Worm (Caenorhabditis elegans): ENCODE results near the gene Y44A6D.1.
A peak's percentile ranks its signal among the peaks of the same experiment; 100 is the strongest.

Y44A6D.1 gene

ce11 chrV:20792371-20792890 lies 2.6 kb upstream of the Y44A6D.1 start, which contains the start of gene Y44A6D.3:
Y44A6D.3 (minus strand) TSS chrV:20792421.
- TF ChIP-seq drap-1 (GFP tag; optimal IDR thresholded peaks at IDR 0.05) (no peak), ceh-39 (tag; optimal IDR thresholded peaks at IDR 0.05) (no peak), ceh-43 (GFP tag; optimal IDR thresholded peaks at IDR 0.05) (no peak), unc-120 (tag; optimal IDR thresholded peaks at IDR 0.05; ENCODE audit: poor library complexity, severe bottlenecking) (no peak), sem-2 (GFP tag; optimal IDR thresholded peaks at IDR 0.05) (no peak), hlh-1 (tag; optimal IDR thresholded peaks at IDR 0.05) (no peak), sptf-1 (tag; optimal IDR thresholded peaks at IDR 0.05) (no peak), cnd-1 (tag; optimal IDR thresholded peaks at IDR 0.05) (no peak)

- TF ChIP-seq elt-3 (tag; optimal IDR thresholded peaks at IDR 0.05) (no peak), sem-2 (GFP tag; optimal IDR thresholded peaks at IDR 0.05) (no peak), ham-2 (GFP tag; optimal IDR thresholded peaks at IDR 0.05) (no peak), hlh-1 (tag; optimal IDR thresholded peaks at IDR 0.05) (no peak), lin-13 (tag; optimal IDR thresholded peaks at IDR 0.05) (no peak), nhr-28 (tag; optimal IDR thresholded peaks at IDR 0.05) (no peak)
These were observed 783 bp upstream of the Y44A6D.1 start for ce11 chrV:20790616-20791015.

ce11 chrV:20789105-20789504 lies 728 bp downstream of the Y44A6D.1 start, which contains the start of gene tpan-1:
tpan-1 (plus strand) TSS chrV:20789502.
- TF ChIP-seq unc-39 (tag; optimal IDR thresholded peaks at IDR 0.05) (no peak), hlh-1 (tag; optimal IDR thresholded peaks at IDR 0.05) (no peak), mep-1 (tag; optimal IDR thresholded peaks at IDR 0.05) (no peak), ceh-83 (GFP tag; optimal IDR thresholded peaks at IDR 0.05) (no peak), ces-1 (GFP tag; optimal IDR thresholded peaks at IDR 0.05) (peak; percentile 88), sem-2 (GFP tag; optimal IDR thresholded peaks at IDR 0.05) (no peak), ham-2 (GFP tag; optimal IDR thresholded peaks at IDR 0.05) (no peak), ceh-43 (GFP tag; optimal IDR thresholded peaks at IDR 0.05) (no peak), tbx-8 (GFP tag; optimal IDR thresholded peaks at IDR 0.05) (no peak), bed-3 (GFP tag; optimal IDR thresholded peaks at IDR 0.05) (no peak), drap-1 (GFP tag; optimal IDR thresholded peaks at IDR 0.05) (peak; percentile 41), blmp-1 (tag; optimal IDR thresholded peaks at IDR 0.05) (no peak), flh-1 (GFP tag; optimal IDR thresholded peaks at IDR 0.05) (no peak), nhr-76 (tag; optimal IDR thresholded peaks at IDR 0.05) (no peak), lin-13 (tag; optimal IDR thresholded peaks at IDR 0.05) (no peak), unc-120 (tag; optimal IDR thresholded peaks at IDR 0.05; ENCODE audit: poor library complexity, severe bottlenecking) (no peak), ceh-39 (tag; optimal IDR thresholded peaks at IDR 0.05) (no peak)

DNA sequence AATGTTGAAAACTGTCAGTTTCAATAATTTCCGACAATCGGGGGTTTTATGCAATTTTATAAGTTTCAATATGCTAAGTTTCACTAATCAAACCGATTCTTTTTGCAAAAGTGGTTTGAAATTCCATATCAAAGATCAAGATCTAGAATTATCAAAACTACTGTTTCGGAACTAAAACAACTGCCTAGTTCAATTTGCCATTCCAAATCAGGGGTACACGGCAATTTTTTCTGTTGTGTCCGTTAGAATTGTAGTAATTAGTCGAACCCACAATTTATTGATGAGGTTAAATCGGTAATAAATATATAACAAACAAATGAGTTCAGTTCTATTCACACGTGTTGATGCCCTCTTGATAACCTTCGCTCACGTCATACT lies 4.0 kb downstream of the Y44A6D.1 start:
- TF ChIP-seq ztf-11 (tag; optimal IDR thresholded peaks at IDR 0.05): no peak
- TF ChIP-seq nhr-12 (tag; optimal IDR thresholded peaks at IDR 0.05): no peak
- no peak for TF ChIP-seq snpc-4 (tag; optimal IDR thresholded peaks at IDR 0.05)
- no peak for TF ChIP-seq mls-2 (tag; optimal IDR thresholded peaks at IDR 0.05)

DNA sequence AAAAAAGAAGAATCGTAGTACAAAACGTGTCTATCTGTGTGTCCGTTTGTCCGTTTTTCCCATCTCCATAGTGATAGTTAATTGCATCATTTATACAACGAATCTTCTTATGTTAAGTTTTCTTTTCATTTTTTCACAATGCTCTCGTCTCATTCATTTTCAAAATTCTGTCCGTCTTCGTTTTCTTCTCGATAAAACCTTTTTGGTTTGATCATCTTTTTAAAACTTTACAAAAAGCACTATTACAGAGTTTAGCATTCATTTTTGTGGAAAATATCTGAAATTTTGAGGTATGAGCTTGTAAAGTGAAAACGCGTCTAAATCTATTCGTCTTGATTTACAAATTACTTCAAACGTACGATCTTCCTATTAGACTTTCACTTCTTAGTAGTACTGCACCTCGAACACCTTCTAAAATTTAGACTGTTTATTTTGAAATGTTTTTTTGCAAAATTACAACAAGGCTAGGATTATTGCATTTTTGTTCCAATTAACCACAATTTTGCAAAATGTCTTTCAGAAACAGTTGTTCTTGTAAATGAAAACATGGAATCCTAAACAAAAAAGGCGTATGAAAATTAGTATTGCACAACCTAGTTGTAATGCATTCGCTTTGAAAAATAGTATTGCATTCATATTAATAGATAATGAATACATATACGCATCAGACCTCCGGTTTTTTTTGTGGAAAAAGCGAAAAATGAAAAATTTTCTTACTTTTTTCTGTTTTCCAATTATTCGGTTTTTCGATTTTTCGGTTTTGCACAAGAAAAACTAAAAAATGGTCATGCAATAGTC lies 4.6 kb downstream of the Y44A6D.1 start:
- TF ChIP-seq pha-4 (tag; optimal IDR thresholded peaks at IDR 0.05) (no peak), hlh-1 (tag; optimal IDR thresholded peaks at IDR 0.05) (no peak), lin-13 (tag; optimal IDR thresholded peaks at IDR 0.05) (no peak), unc-39 (tag; optimal IDR thresholded peaks at IDR 0.05) (no peak), bed-3 (GFP tag; optimal IDR thresholded peaks at IDR 0.05) (no peak), drap-1 (GFP tag; optimal IDR thresholded peaks at IDR 0.05) (no peak), M03D4.4 (tag; optimal IDR thresholded peaks at IDR 0.05) (no peak), mab-5 (tag; optimal IDR thresholded peaks at IDR 0.05) (no peak), nhr-28 (tag; optimal IDR thresholded peaks at IDR 0.05) (no peak)

DNA sequence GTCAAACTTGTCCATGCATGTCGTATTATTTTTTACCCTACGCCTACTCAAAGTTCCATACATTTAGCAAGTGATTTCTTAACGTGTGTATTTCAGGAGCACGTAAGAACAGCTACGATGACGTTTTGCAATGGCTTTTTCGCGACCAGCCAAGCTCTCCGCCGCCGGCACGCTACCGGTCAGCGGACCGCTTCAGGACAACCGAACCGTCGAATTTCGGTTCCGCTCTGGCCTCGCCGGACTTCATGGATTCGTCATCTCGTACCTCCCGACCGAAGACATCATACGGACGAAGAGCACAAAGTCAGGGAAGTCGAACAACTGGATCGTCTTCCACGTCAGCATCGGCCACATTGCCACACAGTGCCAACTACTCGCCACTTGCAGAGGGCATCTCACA lies 6.2 kb downstream of the Y44A6D.1 start:
- TF ChIP-seq mab-5 (tag; optimal IDR thresholded peaks at IDR 0.05) (no peak), ces-1 (GFP tag; optimal IDR thresholded peaks at IDR 0.05) (no peak), nhr-2 (tag; optimal IDR thresholded peaks at IDR 0.05) (no peak), ceh-39 (tag; optimal IDR thresholded peaks at IDR 0.05) (no peak), ham-2 (GFP tag; optimal IDR thresholded peaks at IDR 0.05) (no peak), nhr-76 (tag; optimal IDR thresholded peaks at IDR 0.05) (no peak), ceh-83 (GFP tag; optimal IDR thresholded peaks at IDR 0.05) (no peak), ceh-43 (GFP tag; optimal IDR thresholded peaks at IDR 0.05) (no peak), sem-2 (GFP tag; optimal IDR thresholded peaks at IDR 0.05) (no peak), nhr-28 (tag; optimal IDR thresholded peaks at IDR 0.05) (no peak)

Data from whole organism, mixed stage, embryonic.